Fruit fly (Drosophila melanogaster): ENCODE data around the gene jumu.
"Not testable (repeated sequence)": the region's sequence is repeated elsewhere in the genome, so short reads cannot be mapped to it uniquely, and the experiment has no call there.

DNA sequence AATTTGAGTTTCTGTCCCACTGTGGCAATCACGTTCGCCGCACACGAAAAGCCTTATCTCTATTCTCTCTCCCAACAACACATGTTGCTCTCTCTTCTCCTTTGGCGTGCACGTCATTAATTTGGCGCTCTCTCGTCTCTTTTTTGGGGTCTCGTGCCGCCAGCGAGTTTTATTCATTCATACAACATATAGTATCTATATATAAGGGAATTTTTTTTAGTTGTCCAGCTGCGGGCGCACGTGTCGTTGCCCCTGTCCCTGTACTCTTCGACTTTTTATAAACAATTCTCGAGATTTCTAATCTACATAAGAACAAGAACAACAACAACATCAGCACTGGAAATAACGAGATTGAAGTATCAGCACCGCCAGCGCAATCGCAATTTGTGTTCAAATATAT lies 34.5 kb downstream of the jumu start:
- TF ChIP-seq Dll (GFP tag; IDR thresholded peaks at IDR 0.05; ENCODE audit: partially characterized antibody); lilli (GFP tag; optimal IDR thresholded peaks at IDR 0.05); CG12744 (GFP tag; optimal IDR thresholded peaks at IDR 0.05); en (GFP tag; optimal IDR thresholded peaks at IDR 0.05); tx (GFP tag; optimal IDR thresholded peaks at IDR 0.05); Blimp-1 (GFP tag; optimal IDR thresholded peaks at IDR 0.05); CG9932 (GFP tag; IDR thresholded peaks at IDR 0.05); CG10959 (GFP tag; IDR thresholded peaks at IDR 0.05); CG3847 (GFP tag; IDR thresholded peaks at IDR 0.05); CG7271 (tag; optimal IDR thresholded peaks at IDR 0.05); Side (GFP tag; optimal IDR thresholded peaks at IDR 0.05); Tbp (GFP tag; optimal IDR thresholded peaks at IDR 0.05); Chrac-16 (GFP tag; optimal IDR thresholded peaks at IDR 0.05); Hsf (GFP tag; optimal IDR thresholded peaks at IDR 0.05): not testable (repeated sequence)
